Worm (Caenorhabditis elegans) whole organism, L1 larva: ENCODE measurements around the gene R10D12.1.

Source experiments
- C04F5.9 ChIP-seq: sonication (generic microtip); optimal IDR thresholded peaks from 2 replicates; lab custom pipeline; 2016; ENCODE audit warnings: missing genetic modification characterization, missing compliant biosample characterization
- C16A3.4 ChIP-seq: fragments of 150-350 bp; optimal IDR thresholded peaks from 2 replicates; lab custom pipeline; 2014; ENCODE audit warnings: missing biosample characterization, missing genetic modification characterization
- F16B12.6 ChIP-seq: fragments of 150-350 bp; optimal IDR thresholded peaks from 2 replicates; lab custom pipeline; 2014; ENCODE audit warnings: missing biosample characterization, missing genetic modification characterization
- Y116A8C.19 ChIP-seq: sonication (generic microtip); optimal IDR thresholded peaks from 2 replicates; lab custom pipeline; 2016; ENCODE audit warnings: missing compliant biosample characterization, missing genetic modification characterization, borderline replicate concordance
- aha-1 ChIP-seq: fragments of 150-350 bp; optimal IDR thresholded peaks from 2 replicates; lab custom pipeline; 2014; ENCODE audit warnings: missing biosample characterization, missing genetic modification characterization
- alr-1 ChIP-seq: fragments of 200-800 bp; sonication (Bioruptor generic); optimal IDR thresholded peaks from 2 replicates; lab custom pipeline; 2018; ENCODE audit warnings: borderline replicate concordance, mild to moderate bottlenecking, missing genetic modification characterization, missing compliant biosample characterization
- aly-2 ChIP-seq: fragments of 150-350 bp; optimal IDR thresholded peaks from 2 replicates; lab custom pipeline; 2014; ENCODE audit warnings: missing biosample characterization, missing genetic modification characterization
- blmp-1 ChIP-seq: fragments of 150-350 bp; optimal IDR thresholded peaks from 2 replicates; lab custom pipeline; 2014; ENCODE audit warnings: missing biosample characterization, missing genetic modification characterization
- ceh-82 ChIP-seq, 3 experiments: fragments of 150-350 bp in 1 of 3; sonication (generic microtip) in 2 of 3; optimal IDR thresholded peaks; 2 replicates each; lab custom pipeline; 2014 to 2017; ENCODE audit warnings: missing biosample characterization in 3 of 3, missing genetic modification characterization in 3 of 3
- ceh-90 ChIP-seq: sonication (generic microtip); optimal IDR thresholded peaks from 2 replicates; lab custom pipeline; 2016; ENCODE audit warnings: missing genetic modification characterization, missing compliant biosample characterization
- ces-1 ChIP-seq: fragments of 150-350 bp; optimal IDR thresholded peaks from 2 replicates; lab custom pipeline; 2014; ENCODE audit warnings: missing biosample characterization, missing genetic modification reagents, missing genetic modification characterization
- dpl-1 ChIP-seq, 3 experiments: fragments of 150-350 bp in 2 of 3; sonication (generic microtip) in 1 of 3; optimal IDR thresholded peaks; 2 replicates each; lab custom pipeline; 2014 to 2017; ENCODE audit warnings: missing biosample characterization in 3 of 3, missing genetic modification characterization in 3 of 3, missing genetic modification reagents in 3 of 3
- efl-1 ChIP-seq, 4 experiments: fragments of 150-350 bp; optimal IDR thresholded peaks in 3 of 4; peaks in 1 of 4; 1 replicate in 1 of 4; 2 replicates in 3 of 4; lab custom pipeline; 2014; ENCODE audit warnings: missing biosample characterization in 2 of 4, missing genetic modification characterization in 2 of 4, missing genetic modification reagents in 2 of 4
- efl-3 ChIP-seq: fragments of 200-800 bp; sonication (Bioruptor generic); optimal IDR thresholded peaks from 2 replicates; lab custom pipeline; 2018; ENCODE audit warnings: mild to moderate bottlenecking, missing genetic modification characterization, missing compliant biosample characterization
- egl-27 ChIP-seq, 2 experiments: fragments of 150-350 bp in 1 of 2; sonication (generic microtip); optimal IDR thresholded peaks; 3 replicates each; lab custom pipeline; 2017 to 2018; ENCODE audit warnings: missing biosample characterization in 2 of 2, missing genetic modification characterization in 2 of 2, missing genetic modification reagents in 2 of 2
- elt-2 ChIP-seq: sonication (generic microtip); optimal IDR thresholded peaks from 2 replicates; lab custom pipeline; 2016; ENCODE audit warnings: missing genetic modification characterization, mild to moderate bottlenecking, inconsistent platforms, missing compliant biosample characterization, missing genetic modification reagents
- fkh-10 ChIP-seq: sonication (generic microtip); optimal IDR thresholded peaks from 2 replicates; lab custom pipeline; 2017; ENCODE audit warnings: missing biosample characterization, missing genetic modification reagents, missing genetic modification characterization
- fos-1 ChIP-seq: fragments of 150-350 bp; optimal IDR thresholded peaks from 2 replicates; lab custom pipeline; 2014; ENCODE audit warnings: missing biosample characterization, missing genetic modification characterization
- grh-1 ChIP-seq: fragments of 200-800 bp; sonication (Bioruptor generic); IDR thresholded peaks from 2 replicates; pipeline ENCODE4 v1.3.6; 2022; ENCODE audit warnings: missing genetic modification reagents, missing genetic modification characterization, missing compliant biosample characterization
- hlh-4 ChIP-seq: sonication (generic microtip); optimal IDR thresholded peaks from 2 replicates; lab custom pipeline; 2016; ENCODE audit warnings: mild to moderate bottlenecking, missing genetic modification characterization, missing compliant biosample characterization
- isw-1 ChIP-seq: fragments of 200-800 bp; sonication (Bioruptor generic); IDR thresholded peaks from 2 replicates; pipeline ENCODE4 v1.3.6; 2022; ENCODE audit warnings: missing genetic modification characterization, missing compliant biosample characterization
- lin-13 ChIP-seq: fragments of 150-350 bp; optimal IDR thresholded peaks from 2 replicates; lab custom pipeline; 2014; ENCODE audit warnings: missing biosample characterization, missing genetic modification reagents, missing genetic modification characterization
- lin-15B ChIP-seq: fragments of 150-350 bp; sonication (generic microtip); optimal IDR thresholded peaks from 3 replicates; lab custom pipeline; 2014; ENCODE audit warnings: missing biosample characterization, missing genetic modification characterization
- lin-35 ChIP-seq, 2 experiments: fragments of 150-350 bp; optimal IDR thresholded peaks; 2 replicates each; lab custom pipeline; 2014; ENCODE audit warnings: missing biosample characterization in 2 of 2, missing genetic modification characterization in 2 of 2, missing genetic modification reagents in 2 of 2
- lin-39 ChIP-seq: fragments of 150-350 bp; optimal IDR thresholded peaks from 2 replicates; lab custom pipeline; 2014; ENCODE audit warnings: missing biosample characterization, missing genetic modification reagents, missing genetic modification characterization
- lsy-2 ChIP-seq, 2 experiments: fragments of 150-350 bp; optimal IDR thresholded peaks; 2 replicates each; lab custom pipeline; 2014; ENCODE audit warnings: missing biosample characterization in 2 of 2, missing genetic modification characterization in 2 of 2
- mdl-1 ChIP-seq, 2 experiments: fragments of 150-350 bp; optimal IDR thresholded peaks; 2 replicates each; lab custom pipeline; 2014 to 2017; ENCODE audit warnings: missing biosample characterization in 2 of 2, missing genetic modification characterization in 2 of 2, inconsistent platforms in 1 of 2
- mef-2 ChIP-seq: fragments of 150-350 bp; optimal IDR thresholded peaks from 2 replicates; lab custom pipeline; 2014; ENCODE audit warnings: missing biosample characterization, missing genetic modification characterization
- mep-1 ChIP-seq: fragments of 150-350 bp; optimal IDR thresholded peaks from 2 replicates; lab custom pipeline; 2014; ENCODE audit warnings: missing biosample characterization, missing genetic modification characterization
- nhr-19 ChIP-seq: fragments of 200-800 bp; sonication (Bioruptor generic); conservative IDR thresholded peaks from 2 replicates; pipeline ENCODE4 v1.3.6; 2022; ENCODE audit warnings: missing genetic modification characterization, missing compliant biosample characterization
- nhr-20 ChIP-seq: sonication (generic microtip); optimal IDR thresholded peaks from 2 replicates; lab custom pipeline; 2016; ENCODE audit warnings: mild to moderate bottlenecking, missing genetic modification characterization, missing compliant biosample characterization
- nhr-71 ChIP-seq: sonication (generic microtip); optimal IDR thresholded peaks from 2 replicates; lab custom pipeline; 2016; ENCODE audit warnings: mild to moderate bottlenecking, missing genetic modification characterization, moderate library complexity, missing compliant biosample characterization
- nhr-76 ChIP-seq: sonication (generic microtip); optimal IDR thresholded peaks from 2 replicates; lab custom pipeline; 2017; ENCODE audit warnings: missing biosample characterization, missing genetic modification characterization
- nhr-77 ChIP-seq: fragments of 150-350 bp; optimal IDR thresholded peaks from 2 replicates; lab custom pipeline; 2014; ENCODE audit warnings: missing biosample characterization, missing genetic modification characterization
- nhr-84 ChIP-seq: sonication (generic microtip); optimal IDR thresholded peaks from 2 replicates; lab custom pipeline; 2017; ENCODE audit warnings: missing biosample characterization, missing genetic modification characterization
- nhr-85 ChIP-seq: sonication (generic microtip); peaks from one replicate; lab custom pipeline; 2016; ENCODE audit warnings: missing genetic modification characterization, inconsistent platforms, missing compliant biosample characterization
- pag-3 ChIP-seq: sonication (generic microtip); optimal IDR thresholded peaks from 2 replicates; lab custom pipeline; 2017; ENCODE audit warnings: missing genetic modification characterization, mild to moderate bottlenecking, missing compliant biosample characterization, antibody characterized with exemption, borderline replicate concordance; ENCODE audit not compliant: insufficient read depth
- pax-3 ChIP-seq: fragments of 200-800 bp; sonication (Bioruptor generic); optimal IDR thresholded peaks from 2 replicates; lab custom pipeline; 2018; ENCODE audit warnings: mild to moderate bottlenecking, missing genetic modification characterization, moderate library complexity, missing compliant biosample characterization
- rnt-1 ChIP-seq: sonication (generic microtip); optimal IDR thresholded peaks from 2 replicates; lab custom pipeline; 2016; ENCODE audit warnings: mild to moderate bottlenecking, missing genetic modification characterization, moderate library complexity, missing compliant biosample characterization
- snpc-4 ChIP-seq: fragments of 150-350 bp; optimal IDR thresholded peaks from 2 replicates; lab custom pipeline; 2014; ENCODE audit warnings: missing biosample characterization, missing genetic modification characterization
- snu-23 ChIP-seq: sonication (generic microtip); optimal IDR thresholded peaks from 2 replicates; lab custom pipeline; 2016; ENCODE audit warnings: missing genetic modification characterization, missing compliant biosample characterization
- sptf-1 ChIP-seq: fragments of 150-350 bp; optimal IDR thresholded peaks from 2 replicates; lab custom pipeline; 2014; ENCODE audit warnings: missing biosample characterization, missing genetic modification characterization
- sup-37 ChIP-seq: fragments of 200-800 bp; sonication (Bioruptor generic); optimal IDR thresholded peaks from 2 replicates; lab custom pipeline; 2018; ENCODE audit warnings: mild to moderate bottlenecking, missing genetic modification characterization, missing compliant biosample characterization
- swsn-7 ChIP-seq: sonication (generic microtip); optimal IDR thresholded peaks from 2 replicates; lab custom pipeline; 2016; ENCODE audit warnings: missing genetic modification characterization, missing compliant biosample characterization
- tbx-2 ChIP-seq: sonication (generic microtip); optimal IDR thresholded peaks from 2 replicates; lab custom pipeline; 2016; ENCODE audit warnings: missing genetic modification characterization, missing compliant biosample characterization
- tlp-1 ChIP-seq: fragments of 150-350 bp; optimal IDR thresholded peaks from 2 replicates; lab custom pipeline; 2014; ENCODE audit warnings: missing biosample characterization, missing genetic modification characterization
- unc-130 ChIP-seq: fragments of 150-350 bp; optimal IDR thresholded peaks from 2 replicates; lab custom pipeline; 2017; ENCODE audit warnings: missing biosample characterization, missing genetic modification characterization, inconsistent platforms
- unc-62 ChIP-seq: fragments of 150-350 bp; optimal IDR thresholded peaks from 2 replicates; lab custom pipeline; 2014; ENCODE audit warnings: missing biosample characterization, missing genetic modification reagents, missing genetic modification characterization
- unc-86 ChIP-seq: sonication (generic microtip); optimal IDR thresholded peaks from 2 replicates; lab custom pipeline; 2016; ENCODE audit warnings: missing genetic modification characterization, missing compliant biosample characterization
- unc-98 ChIP-seq: fragments of 200-800 bp; sonication (Bioruptor generic); IDR thresholded peaks from 2 replicates; pipeline ENCODE4 v1.3.6; 2022; ENCODE audit warnings: missing genetic modification characterization, missing compliant biosample characterization
- vab-15 ChIP-seq: sonication (generic microtip); optimal IDR thresholded peaks from 2 replicates; lab custom pipeline; 2017; ENCODE audit warnings: missing genotype, mild to moderate bottlenecking, missing genetic modification characterization, missing compliant biosample characterization
- zag-1 ChIP-seq: fragments of 150-350 bp; optimal IDR thresholded peaks from 2 replicates; lab custom pipeline; 2014; ENCODE audit warnings: missing biosample characterization, missing genetic modification characterization
- ztf-11 ChIP-seq, 2 experiments: sonication (generic microtip); optimal IDR thresholded peaks; 2 replicates each; lab custom pipeline; 2016 to 2017; ENCODE audit warnings: missing genetic modification characterization in 2 of 2, missing biosample characterization in 1 of 2, missing compliant biosample characterization in 1 of 2
- ztf-4 ChIP-seq: fragments of 150-350 bp; optimal IDR thresholded peaks from 2 replicates; lab custom pipeline; 2014; ENCODE audit warnings: missing biosample characterization, missing genetic modification characterization

Gene R10D12.1

DNA sequence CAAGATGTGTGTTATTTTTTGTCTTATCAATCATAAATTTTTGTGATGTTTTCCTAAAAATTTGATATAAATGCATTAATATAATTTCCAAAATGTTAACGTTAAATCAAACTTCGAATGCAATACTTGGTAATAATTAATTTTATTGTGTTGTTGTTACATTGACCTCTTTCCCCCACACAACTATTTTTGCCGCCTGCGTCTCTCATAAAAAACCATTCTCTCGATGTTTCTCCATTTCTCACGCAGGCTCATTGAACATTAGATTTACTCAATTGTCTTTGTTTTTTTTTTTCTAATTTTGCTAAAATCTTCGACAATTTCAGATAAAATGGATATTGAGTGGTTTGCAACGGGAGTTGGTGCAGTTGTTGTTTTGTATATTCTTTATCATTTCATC is 28.3 kb downstream of the R10D12.1 start, which contains the start of gene stdh-1:
Gene stdh-1 (plus strand): TSS at position 327 of the 400 bp plus-strand sequence.
- TF ChIP-seq mdl-1 (tag; optimal IDR thresholded peaks at IDR 0.05; lab: Kevin White, UChicago) (no peak), dpl-1 (GFP tag; optimal IDR thresholded peaks at IDR 0.05; lab: Kevin White, UChicago) (no peak), grh-1 (GFP tag; lab: Robert Waterston, UW) (no peak), egl-27 (tag; optimal IDR thresholded peaks at IDR 0.05; lab: Kevin White, UChicago) (no peak), nhr-84 (no peak), ztf-11 (tag; optimal IDR thresholded peaks at IDR 0.05; lab: Kevin White, UChicago) (no peak), fkh-10 (GFP tag; lab: Kevin White, UChicago) (no peak), nhr-20 (tag; lab: Kevin White, UChicago) (no peak), swsn-7 (no peak), fos-1 (tag; lab: Kevin White, UChicago) (no peak), zag-1 (no peak), ztf-4 (no peak), ceh-90 (tag; lab: Kevin White, UChicago) (no peak), mef-2 (no peak), unc-98 (no peak), C04F5.9 (tag; lab: Kevin White, UChicago) (no peak), Y116A8C.19 (tag; lab: Kevin White, UChicago) (no peak), pax-3 (tag; lab: Kevin White, UChicago) (no peak), tlp-1 (no peak), ceh-82 (tag; optimal IDR thresholded peaks at IDR 0.05; lab: Kevin White, UChicago) (no peak), nhr-19 (no peak), snu-23 (GFP tag; lab: Kevin White, UChicago) (peak; percentile 25), sptf-1 (no peak), rnt-1 (tag; lab: Kevin White, UChicago) (no peak), unc-62 (GFP tag; lab: Kevin White, UChicago) (no peak), sup-37 (GFP tag; lab: Kevin White, UChicago) (no peak), aha-1 (tag; lab: Kevin White, UChicago) (no peak), blmp-1 (tag; lab: Kevin White, UChicago) (peak; percentile 15), tbx-2 (tag; lab: Kevin White, UChicago) (no peak), nhr-77 (tag; lab: Kevin White, UChicago) (no peak), nhr-85 (no peak), efl-1 (optimal IDR thresholded peaks at IDR 0.05; lab: Kevin White, UChicago) (peak in 1 of 2 experiments; percentile 0), efl-1 (GFP tag; optimal IDR thresholded peaks at IDR 0.05 in 1 of 2; lab: Kevin White, UChicago) (peak in 1 of 2 experiments; percentile 61), ces-1 (GFP tag; lab: Kevin White, UChicago) (no peak), efl-3 (GFP tag; lab: Kevin White, UChicago) (no peak), aly-2 (no peak), mep-1 (tag; lab: Kevin White, UChicago) (peak; percentile 35), lsy-2 (tag; optimal IDR thresholded peaks at IDR 0.05; lab: Kevin White, UChicago) (no peak), elt-2 (tag; lab: Kevin White, UChicago) (no peak), vab-15 (no peak), pag-3 (tag; lab: Kevin White, UChicago) (no peak), lin-35 (GFP tag; optimal IDR thresholded peaks at IDR 0.05; lab: Kevin White, UChicago) (no peak), hlh-4 (tag; lab: Kevin White, UChicago) (no peak), snpc-4 (tag; lab: Kevin White, UChicago) (no peak), nhr-71 (peak; percentile 32), lin-39 (tag; lab: Kevin White, UChicago) (no peak), unc-86 (tag; lab: Kevin White, UChicago) (no peak), alr-1 (no peak), unc-130 (tag; lab: Kevin White, UChicago) (no peak), lin-15B (tag; lab: Kevin White, UChicago) (no peak), F16B12.6 (no peak), nhr-76 (tag; lab: Kevin White, UChicago) (no peak), isw-1 (GFP tag; lab: Robert Waterston, UW) (no peak), C16A3.4 (tag; lab: Kevin White, UChicago) (peak; percentile 5), lin-13 (GFP tag; lab: Kevin White, UChicago) (no peak)
